Fruit fly (Drosophila melanogaster): ENCODE results near the gene PGRP-LB.
A peak's percentile ranks its signal among the peaks of the same experiment; 100 is the strongest.

PGRP-LB gene

DNA sequence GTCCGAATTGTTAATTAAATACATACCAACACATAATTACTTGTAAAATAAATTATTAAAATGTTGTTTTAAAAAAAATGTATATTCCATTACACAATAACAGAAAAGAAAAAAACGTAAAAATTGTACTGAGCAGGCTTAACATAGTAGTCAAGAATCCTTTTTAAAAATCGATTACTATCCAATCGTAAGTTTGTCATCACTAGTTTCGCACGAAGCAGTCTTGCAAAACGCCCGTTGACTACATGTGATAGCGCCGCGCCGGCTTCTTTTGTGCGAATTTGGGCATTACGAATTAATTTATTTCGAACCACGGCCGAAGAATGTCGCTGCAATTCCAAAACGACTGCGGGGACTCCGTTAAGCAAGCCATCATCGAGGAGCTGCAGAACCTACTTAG lies 48.0 kb downstream of the PGRP-LB start, which contains the start of gene Ipo9 (continued):
- TF ChIP-seq CTCF (GFP tag; optimal IDR thresholded peaks at IDR 0.05) (no peak), Elba2 (GFP tag; optimal IDR thresholded peaks at IDR 0.05) (no peak), chif (GFP tag; optimal IDR thresholded peaks at IDR 0.05) (no peak), HmgZ (tag; optimal IDR thresholded peaks at IDR 0.05) (no peak), crp (GFP tag; optimal IDR thresholded peaks at IDR 0.05) (peak in 1 of 2 experiments; percentile 37), Fer3 (tag; optimal IDR thresholded peaks at IDR 0.05) (no peak), CG15514 (GFP tag; optimal IDR thresholded peaks at IDR 0.05) (peak; percentile 21), fd102C (GFP tag; optimal IDR thresholded peaks at IDR 0.05) (no peak), trem (tag; optimal IDR thresholded peaks at IDR 0.05) (peak; percentile 12), CkIIα-i1 (GFP tag; IDR thresholded peaks at IDR 0.05) (no peak), CG33213 (GFP tag; optimal IDR thresholded peaks at IDR 0.05) (no peak), Hmx (GFP tag; optimal IDR thresholded peaks at IDR 0.05) (no peak), emc (GFP tag; optimal IDR thresholded peaks at IDR 0.05) (no peak), tx (GFP tag; optimal IDR thresholded peaks at IDR 0.05) (no peak), jumu (GFP tag; optimal IDR thresholded peaks at IDR 0.05) (no peak), CG11247 (GFP tag; IDR thresholded peaks at IDR 0.05) (no peak), Spps (tag; optimal IDR thresholded peaks at IDR 0.05) (no peak), Gsc (GFP tag; IDR thresholded peaks at IDR 0.05) (no peak), CG30403 (GFP tag; optimal IDR thresholded peaks at IDR 0.05) (no peak), da (GFP tag; optimal IDR thresholded peaks at IDR 0.05) (no peak), sens-2 (GFP tag; IDR thresholded peaks at IDR 0.05) (no peak), NfI (GFP tag; optimal IDR thresholded peaks at IDR 0.05) (no peak), E2f2 (GFP tag; IDR thresholded peaks at IDR 0.05) (peak; percentile 79), Taf1 (GFP tag; IDR thresholded peaks at IDR 0.05) (no peak), onecut (GFP tag; IDR thresholded peaks at IDR 0.05) (no peak), luna (GFP tag; optimal IDR thresholded peaks at IDR 0.05) (no peak), CG7271 (tag; optimal IDR thresholded peaks at IDR 0.05) (no peak), gcm2 (GFP tag; optimal IDR thresholded peaks at IDR 0.05) (no peak), shn (GFP tag; optimal IDR thresholded peaks at IDR 0.05) (no peak), Atf3 (GFP tag; optimal IDR thresholded peaks at IDR 0.05) (no peak), rib (GFP tag; IDR thresholded peaks at IDR 0.05) (peak; percentile 79; the same call in 1 of the 2 replicates), CG5953 (GFP tag; IDR thresholded peaks at IDR 0.05) (no peak), Med (GFP tag) (peak; percentile 70), Dp (GFP tag; optimal IDR thresholded peaks at IDR 0.05) (peak; percentile 61), CG13624 (GFP tag; optimal IDR thresholded peaks at IDR 0.05) (no peak), Sin3A (optimal IDR thresholded peaks at IDR 0.05) (no peak), Ada2b (GFP tag; IDR thresholded peaks at IDR 0.05) (no peak), chinmo (GFP tag; IDR thresholded peaks at IDR 0.05; ENCODE audit: partially characterized antibody) (no peak), CG3065 (GFP tag; optimal IDR thresholded peaks at IDR 0.05) (no peak), Asciz (GFP tag; optimal IDR thresholded peaks at IDR 0.05) (no peak), CG3281 (GFP tag; optimal IDR thresholded peaks at IDR 0.05) (no peak), vvl (GFP tag; IDR thresholded peaks at IDR 0.05) (0 out of 2 replicates have a peak, but pooled peaks have one; percentile 16), CG1603 (tag; optimal IDR thresholded peaks at IDR 0.05) (no peak), hbn (GFP tag; IDR thresholded peaks at IDR 0.05; ENCODE audit: partially characterized antibody) (no peak), CG11695 (GFP tag; IDR thresholded peaks at IDR 0.05) (no peak), CG12071 (GFP tag; optimal IDR thresholded peaks at IDR 0.05) (no peak), aop (GFP tag; IDR thresholded peaks at IDR 0.05) (no peak), MBD-R2 (GFP tag; IDR thresholded peaks at IDR 0.05) (peak; percentile 84), sima (GFP tag; optimal IDR thresholded peaks at IDR 0.05) (no peak), hb (GFP tag; IDR thresholded peaks at IDR 0.05; ENCODE audit: partially characterized antibody) (no peak), scrt (GFP tag; optimal IDR thresholded peaks at IDR 0.05) (no peak), CG34224 (GFP tag; IDR thresholded peaks at IDR 0.05; ENCODE audit: partially characterized antibody) (peak; percentile 30; the same call in 1 of the 3 replicates), Aef1 (GFP tag; IDR thresholded peaks at IDR 0.05) (no peak)
